Worm (Caenorhabditis elegans): ENCODE results near the gene Y43F8B.24.

The Y43F8B.24 gene

ce11 chrV:19445442-19445841 lies 11.8 kb upstream of the Y43F8B.24 start, which contains the start of gene M04C3.1:
TSS of gene M04C3.1 (minus strand) at chrV:19445605.
- no peak for TF ChIP-seq tbx-2 (tag; optimal IDR thresholded peaks at IDR 0.05)
- TF ChIP-seq rnt-1 (tag; optimal IDR thresholded peaks at IDR 0.05): no peak
- no peak for TF ChIP-seq ces-1 (GFP tag; optimal IDR thresholded peaks at IDR 0.05)
- TF ChIP-seq elt-2 (tag; optimal IDR thresholded peaks at IDR 0.05): peak; percentile 7

- TF ChIP-seq lsy-2 (tag; optimal IDR thresholded peaks at IDR 0.05): no peak
- TF ChIP-seq snpc-4 (tag; optimal IDR thresholded peaks at IDR 0.05): no peak
- no peak for TF ChIP-seq sox-4 (tag; optimal IDR thresholded peaks at IDR 0.05)
- no peak for TF ChIP-seq ceh-90 (tag; optimal IDR thresholded peaks at IDR 0.05)
- TF ChIP-seq nhr-77 (tag; optimal IDR thresholded peaks at IDR 0.05): no peak
- TF ChIP-seq nhr-11 (tag; optimal IDR thresholded peaks at IDR 0.05): no peak
- TF ChIP-seq ets-5 (GFP tag; IDR thresholded peaks at IDR 0.05): no peak
- no peak for TF ChIP-seq ama-1 (optimal IDR thresholded peaks at IDR 0.05)
- no peak for TF ChIP-seq elt-2 (tag; optimal IDR thresholded peaks at IDR 0.05)
- TF ChIP-seq egl-13 (tag; optimal IDR thresholded peaks at IDR 0.05): no peak
Observed at ce11 chrV:19448805-19449204, 8.4 kb upstream of the Y43F8B.24 start, which contains the start of gene M04C3.2. TSS of gene M04C3.2 (minus strand) at chrV:19448905.

ce11 chrV:19449544-19449943 lies 7.7 kb upstream of the Y43F8B.24 start, which contains the start of gene M04C3.5:
TSS of gene M04C3.5 (plus strand) at chrV:19449733.
- TF ChIP-seq lin-35 (GFP tag; optimal IDR thresholded peaks at IDR 0.05): no peak
- no peak for TF ChIP-seq unc-30 (tag; optimal IDR thresholded peaks at IDR 0.05)
- no peak for TF ChIP-seq ets-5 (GFP tag; IDR thresholded peaks at IDR 0.05)
- TF ChIP-seq egl-27 (tag; optimal IDR thresholded peaks at IDR 0.05): no peak
- no peak for TF ChIP-seq nhr-85 (tag)
- TF ChIP-seq unc-62 (GFP tag; optimal IDR thresholded peaks at IDR 0.05): no peak
- TF ChIP-seq aha-1 (tag; optimal IDR thresholded peaks at IDR 0.05): no peak
- no peak for TF ChIP-seq zip-4 (GFP tag; optimal IDR thresholded peaks at IDR 0.05)
- TF ChIP-seq lin-39 (tag; optimal IDR thresholded peaks at IDR 0.05): no peak
- TF ChIP-seq blmp-1 (tag; optimal IDR thresholded peaks at IDR 0.05): no peak
- TF ChIP-seq pqm-1 (tag; optimal IDR thresholded peaks at IDR 0.05): no peak
- no peak for TF ChIP-seq nhr-84 (tag; optimal IDR thresholded peaks at IDR 0.05)
- no peak for TF ChIP-seq lin-14 (GFP tag; optimal IDR thresholded peaks at IDR 0.05)
- TF ChIP-seq nhr-28 (tag; optimal IDR thresholded peaks at IDR 0.05): no peak
- TF ChIP-seq snu-23 (GFP tag; optimal IDR thresholded peaks at IDR 0.05): no peak
- TF ChIP-seq efl-3 (GFP tag; optimal IDR thresholded peaks at IDR 0.05): no peak

ce11 chrV:19455650-19456049 lies 1.6 kb upstream of the Y43F8B.24 start, which contains the start of the genes Y43F8B.13 and Y43F8B.14:
TSS of gene Y43F8B.13 (plus strand) at chrV:19455950.
TSS of gene Y43F8B.14 (minus strand) at chrV:19455971.
- TF ChIP-seq lin-13 (GFP tag; optimal IDR thresholded peaks at IDR 0.05) (no peak), snu-23 (GFP tag; optimal IDR thresholded peaks at IDR 0.05) (no peak), ets-5 (GFP tag; IDR thresholded peaks at IDR 0.05) (no peak), blmp-1 (tag; optimal IDR thresholded peaks at IDR 0.05) (no peak), hlh-17 (GFP tag; optimal IDR thresholded peaks at IDR 0.05; ENCODE audit: borderline replicate concordance) (no peak)

- TF ChIP-seq C04F5.9 (tag; optimal IDR thresholded peaks at IDR 0.05) (no peak), ceh-8 (GFP tag; optimal IDR thresholded peaks at IDR 0.05) (no peak), nhr-85 (tag) (no peak)
Observed at ce11 chrV:19462020-19462419, 4.8 kb downstream of the Y43F8B.24 start, which contains the start of gene Y43F8B.15. TSS of gene Y43F8B.15 (minus strand) at chrV:19462120.

ce11 chrV:19462612-19463011 lies 5.4 kb downstream of the Y43F8B.24 start, which contains the start of gene Y43F8B.25:
TSS of gene Y43F8B.25 (plus strand) at chrV:19462912.
- TF ChIP-seq mdl-1 (tag; optimal IDR thresholded peaks at IDR 0.05) (no peak), Y116A8C.19 (tag; optimal IDR thresholded peaks at IDR 0.05; ENCODE audit: borderline replicate concordance) (no peak), efl-3 (GFP tag; optimal IDR thresholded peaks at IDR 0.05) (no peak), unc-130 (tag; optimal IDR thresholded peaks at IDR 0.05) (no peak), lin-39 (tag; optimal IDR thresholded peaks at IDR 0.05) (no peak), C04F5.9 (tag; optimal IDR thresholded peaks at IDR 0.05) (no peak), egl-13 (tag; optimal IDR thresholded peaks at IDR 0.05) (no peak), pax-3 (tag; optimal IDR thresholded peaks at IDR 0.05) (no peak), ceh-63 (GFP tag; optimal IDR thresholded peaks at IDR 0.05) (no peak), blmp-1 (tag; optimal IDR thresholded peaks at IDR 0.05) (no peak), nhr-11 (tag; optimal IDR thresholded peaks at IDR 0.05) (no peak), zag-1 (tag; optimal IDR thresholded peaks at IDR 0.05) (no peak), fkh-8 (tag; optimal IDR thresholded peaks at IDR 0.05) (no peak), rnt-1 (tag; optimal IDR thresholded peaks at IDR 0.05) (no peak), pag-3 (tag; optimal IDR thresholded peaks at IDR 0.05; ENCODE audit: borderline replicate concordance, insufficient read depth) (no peak), dsc-1 (tag; optimal IDR thresholded peaks at IDR 0.05) (no peak), C16A3.4 (tag; optimal IDR thresholded peaks at IDR 0.05) (no peak), skn-1 (tag; optimal IDR thresholded peaks at IDR 0.05) (no peak)

All from whole organism, L1 larva.